Fruit fly (Drosophila melanogaster) whole organism, wandering third instar larva: ENCODE data around the gene mTerf3.

Experiments
- Abd-B ChIP-seq: fragments of >200 bp; optimal IDR thresholded peaks from 2 replicates; lab custom pipeline; 2017; ENCODE audit warnings: missing biosample characterization, missing genetic modification characterization
- GATAd ChIP-seq: sonication (Bioruptor generic); optimal IDR thresholded peaks from 2 replicates; lab custom pipeline; 2016; ENCODE audit warnings: missing biosample characterization, missing genetic modification characterization
- HLH106 ChIP-seq: fragments of 200-800 bp; optimal IDR thresholded peaks from 3 replicates; lab custom pipeline; 2019; ENCODE audit warnings: missing biosample characterization, mild to moderate bottlenecking, missing genetic modification characterization, moderate library complexity
- Mio ChIP-seq: sonication (Bioruptor generic); optimal IDR thresholded peaks from 2 replicates; lab custom pipeline; 2016; ENCODE audit warnings: missing biosample characterization, missing genetic modification characterization
- N ChIP-seq: fragments of >200 bp; optimal IDR thresholded peaks from 2 replicates; lab custom pipeline; 2018; ENCODE audit warnings: missing biosample characterization, missing external identifiers, missing genetic modification characterization
- Rel ChIP-seq, 2 experiments: fragments of 200-800 bp; sonication (Bioruptor generic) in 1 of 2; optimal IDR thresholded peaks; 2 replicates in 1 of 2; 3 replicates in 1 of 2; lab custom pipeline; 2016 to 2019; ENCODE audit warnings: mild to moderate bottlenecking in 2 of 2, missing biosample characterization in 2 of 2, missing genetic modification characterization in 2 of 2, moderate library complexity in 1 of 2
- Sp1 ChIP-seq: fragments of 200-800 bp; sonication (Bioruptor generic); optimal IDR thresholded peaks from 3 replicates; lab custom pipeline; 2019; ENCODE audit warnings: missing biosample characterization, mild to moderate bottlenecking, missing genetic modification characterization, moderate library complexity
- brk ChIP-seq: fragments of 200-800 bp; sonication (Bioruptor generic); optimal IDR thresholded peaks from 2 replicates; lab custom pipeline; 2016; ENCODE audit warnings: missing biosample characterization, mild to moderate bottlenecking, missing genetic modification characterization
- lola ChIP-seq: fragments of >200 bp; optimal IDR thresholded peaks from 2 replicates; lab custom pipeline; 2017; ENCODE audit warnings: missing biosample characterization, missing genetic modification characterization
- pan ChIP-seq: fragments of >200 bp; optimal IDR thresholded peaks from 2 replicates; lab custom pipeline; 2017
- psq ChIP-seq: fragments of 200-800 bp; sonication (Bioruptor generic); optimal IDR thresholded peaks from 3 replicates; lab custom pipeline; 2017; ENCODE audit warnings: missing biosample characterization, mild to moderate bottlenecking, missing genetic modification characterization, moderate library complexity
- sage ChIP-seq: fragments of 200-800 bp; sonication (Bioruptor generic); optimal IDR thresholded peaks from 2 replicates; lab custom pipeline; 2016; ENCODE audit warnings: missing biosample characterization, mild to moderate bottlenecking, missing genetic modification characterization
- tai ChIP-seq: sonication (Bioruptor generic); optimal IDR thresholded peaks from 2 replicates; lab custom pipeline; 2016; ENCODE audit warnings: missing biosample characterization, missing genetic modification characterization

dm6 chr3L:20517179-20517834 lies 3.3 kb downstream of the mTerf3 start:
- TF ChIP-seq pan (lab: Kevin White, UChicago) (no peak), GATAd (no peak), Mio (GFP tag; lab: Kevin White, UChicago) (no peak), Rel (GFP tag; optimal IDR thresholded peaks at IDR 0.05; lab: Kevin White, UChicago) (no peak), Rel (tag; optimal IDR thresholded peaks at IDR 0.05; lab: Kevin White, UChicago) (peak; percentile 84), Abd-B (GFP tag; lab: Kevin White, UChicago) (no peak), psq (peak; percentile 86), brk (GFP tag; lab: Kevin White, UChicago) (no peak), tai (no peak), N (GFP tag; lab: Kevin White, UChicago) (no peak), sage (GFP tag; lab: Kevin White, UChicago) (no peak), HLH106 (tag; lab: Kevin White, UChicago) (no peak), lola (no peak), Sp1 (GFP tag; lab: Kevin White, UChicago) (no peak)
